Worm (Caenorhabditis elegans): ENCODE results near the gene lact-7.

ce11 chrX:11725646-11726045 is 33.3 kb upstream of the lact-7 start:
- TF ChIP-seq nhr-11 (tag; optimal IDR thresholded peaks at IDR 0.05) (no peak), ceh-14 (tag; optimal IDR thresholded peaks at IDR 0.05) (no peak), sox-4 (tag; optimal IDR thresholded peaks at IDR 0.05) (no peak), ama-1 (optimal IDR thresholded peaks at IDR 0.05) (no peak), ahr-1 (tag; optimal IDR thresholded peaks at IDR 0.05) (no peak), F13H6.1 (tag; optimal IDR thresholded peaks at IDR 0.05) (no peak), elt-4 (tag; optimal IDR thresholded peaks at IDR 0.05) (no peak), pha-4 (tag; optimal IDR thresholded peaks at IDR 0.05) (no peak), pros-1 (tag; optimal IDR thresholded peaks at IDR 0.05) (no peak), dve-1 (tag; optimal IDR thresholded peaks at IDR 0.05) (no peak), sdc-2 (tag; optimal IDR thresholded peaks at IDR 0.05) (no peak), ets-4 (tag; optimal IDR thresholded peaks at IDR 0.05) (no peak)
